Worm (Caenorhabditis elegans) whole organism, mixed stage, embryonic: ENCODE results near the gene C26E1.2.

Experiments
- M03D4.4 ChIP-seq: sonication (generic microtip); optimal IDR thresholded peaks from 2 replicates; lab custom pipeline; 2017; ENCODE audit warnings: mild to moderate bottlenecking, missing genetic modification characterization, missing compliant biosample characterization
- bed-3 ChIP-seq: fragments of 200-800 bp; sonication (Bioruptor generic); optimal IDR thresholded peaks from 3 replicates; lab custom pipeline; 2018; ENCODE audit warnings: mild to moderate bottlenecking, missing genetic modification characterization, moderate library complexity, missing compliant biosample characterization
- ceh-39 ChIP-seq: fragments of 150-350 bp; optimal IDR thresholded peaks from 2 replicates; lab custom pipeline; 2014; ENCODE audit warnings: missing biosample characterization, missing genetic modification characterization
- ceh-43 ChIP-seq: fragments of 200-800 bp; sonication (Bioruptor generic); optimal IDR thresholded peaks from 2 replicates; lab custom pipeline; 2018; ENCODE audit warnings: mild to moderate bottlenecking, missing genetic modification characterization, moderate library complexity, missing compliant biosample characterization
- ceh-83 ChIP-seq: fragments of 200-800 bp; sonication (Bioruptor generic); optimal IDR thresholded peaks from 2 replicates; lab custom pipeline; 2018; ENCODE audit warnings: mild to moderate bottlenecking, missing genetic modification characterization, missing compliant biosample characterization
- ces-1 ChIP-seq: fragments of 150-350 bp; optimal IDR thresholded peaks from 2 replicates; lab custom pipeline; 2014; ENCODE audit warnings: missing biosample characterization, missing genetic modification reagents, missing genetic modification characterization
- cnd-1 ChIP-seq: fragments of 200-800 bp; sonication (Bioruptor generic); optimal IDR thresholded peaks from 2 replicates; lab custom pipeline; 2018; ENCODE audit warnings: mild to moderate bottlenecking, missing genetic modification characterization, missing compliant biosample characterization
- drap-1 ChIP-seq: fragments of 200-800 bp; sonication (Bioruptor generic); optimal IDR thresholded peaks from 3 replicates; lab custom pipeline; 2018; ENCODE audit warnings: mild to moderate bottlenecking, missing genetic modification characterization, missing compliant biosample characterization
- elt-3 ChIP-seq: fragments of 150-350 bp; optimal IDR thresholded peaks from 2 replicates; lab custom pipeline; 2014; ENCODE audit warnings: missing biosample characterization, missing genetic modification characterization
- flh-1 ChIP-seq: fragments of 200-800 bp; sonication (Bioruptor generic); optimal IDR thresholded peaks from 2 replicates; lab custom pipeline; 2018; ENCODE audit warnings: mild to moderate bottlenecking, missing genetic modification characterization, moderate library complexity, missing compliant biosample characterization
- ham-2 ChIP-seq: fragments of 200-800 bp; sonication (Bioruptor generic); optimal IDR thresholded peaks from 2 replicates; lab custom pipeline; 2018; ENCODE audit warnings: mild to moderate bottlenecking, missing genetic modification characterization, missing compliant biosample characterization
- hlh-1 ChIP-seq: fragments of 150-350 bp; optimal IDR thresholded peaks from 2 replicates; lab custom pipeline; 2014; ENCODE audit warnings: missing biosample characterization, missing genetic modification reagents, missing genetic modification characterization
- lin-13 ChIP-seq: fragments of 150-350 bp; optimal IDR thresholded peaks from 2 replicates; lab custom pipeline; 2014; ENCODE audit warnings: missing biosample characterization, missing genetic modification characterization
- lsy-2 ChIP-seq: fragments of 150-350 bp; optimal IDR thresholded peaks from 2 replicates; lab custom pipeline; 2014; ENCODE audit warnings: missing biosample characterization, missing genetic modification characterization
- mep-1 ChIP-seq: fragments of 150-350 bp; optimal IDR thresholded peaks from 2 replicates; lab custom pipeline; 2017; ENCODE audit warnings: missing biosample characterization, missing genetic modification reagents, missing genetic modification characterization, inconsistent platforms
- nhr-12 ChIP-seq: fragments of 150-350 bp; optimal IDR thresholded peaks from 2 replicates; lab custom pipeline; 2014; ENCODE audit warnings: missing biosample characterization, missing genetic modification characterization
- nhr-237 ChIP-seq: fragments of 150-350 bp; optimal IDR thresholded peaks from 2 replicates; lab custom pipeline; 2014; ENCODE audit warnings: missing biosample characterization, missing genetic modification characterization
- nhr-28 ChIP-seq: fragments of 150-350 bp; optimal IDR thresholded peaks from 2 replicates; lab custom pipeline; 2014; ENCODE audit warnings: missing biosample characterization, missing genetic modification characterization
- nhr-76 ChIP-seq: sonication (generic microtip); optimal IDR thresholded peaks from 2 replicates; lab custom pipeline; 2017; ENCODE audit warnings: missing biosample characterization, missing genetic modification characterization
- pha-4 ChIP-seq: fragments of 150-350 bp; optimal IDR thresholded peaks from 2 replicates; lab custom pipeline; 2018; ENCODE audit warnings: missing biosample characterization, missing genetic modification reagents, missing genetic modification characterization
- sem-2 ChIP-seq: fragments of 200-800 bp; sonication (Bioruptor generic); optimal IDR thresholded peaks from 2 replicates; lab custom pipeline; 2018; ENCODE audit warnings: mild to moderate bottlenecking, missing genetic modification characterization, missing compliant biosample characterization
- snpc-4 ChIP-seq: fragments of 150-350 bp; optimal IDR thresholded peaks from 2 replicates; lab custom pipeline; 2014; ENCODE audit warnings: missing biosample characterization, missing genetic modification characterization
- sptf-1 ChIP-seq: sonication (generic microtip); optimal IDR thresholded peaks from 2 replicates; lab custom pipeline; 2017; ENCODE audit warnings: mild to moderate bottlenecking, missing genetic modification characterization, moderate library complexity, missing compliant biosample characterization
- tbx-8 ChIP-seq: fragments of 200-800 bp; sonication (Bioruptor generic); optimal IDR thresholded peaks from 2 replicates; lab custom pipeline; 2018; ENCODE audit warnings: mild to moderate bottlenecking, missing genetic modification characterization, moderate library complexity, missing compliant biosample characterization
- unc-120 ChIP-seq: sonication (generic microtip); optimal IDR thresholded peaks from 2 replicates; lab custom pipeline; 2017; ENCODE audit warnings: missing genetic modification characterization, missing compliant biosample characterization; ENCODE audit not compliant: poor library complexity, severe bottlenecking
- unc-62 ChIP-seq: fragments of 150-350 bp; optimal IDR thresholded peaks from 2 replicates; lab custom pipeline; 2014; ENCODE audit warnings: missing biosample characterization, missing genetic modification reagents, missing genetic modification characterization
- zip-8 ChIP-seq: fragments of 150-350 bp; optimal IDR thresholded peaks from 2 replicates; lab custom pipeline; 2014; ENCODE audit warnings: missing biosample characterization, missing genetic modification characterization
- ztf-11 ChIP-seq: fragments of 150-350 bp; optimal IDR thresholded peaks from 2 replicates; lab custom pipeline; 2014; ENCODE audit warnings: missing biosample characterization, missing genetic modification characterization

Gene C26E1.2

ce11 chrV:13313045-13313623, 8.2 kb downstream of the C26E1.2 start, which contains the start of gene C50B6.3:
TSS of gene C50B6.3 (plus strand) at chrV:13313573.
- TF ChIP-seq sptf-1 (tag; lab: Kevin White, UChicago) = no peak
- no peak for TF ChIP-seq hlh-1 (tag; lab: Kevin White, UChicago)
- peak; percentile 62 for TF ChIP-seq lsy-2 (tag; lab: Kevin White, UChicago)
- TF ChIP-seq unc-120 (tag; lab: Kevin White, UChicago) = no peak
- no peak for TF ChIP-seq nhr-237 (tag; lab: Kevin White, UChicago)
- TF ChIP-seq ceh-39 = peak; percentile 31
- peak; percentile 25 for TF ChIP-seq lin-13 (tag; lab: Kevin White, UChicago)
- no peak for TF ChIP-seq nhr-28 (tag; lab: Kevin White, UChicago)
- no peak for TF ChIP-seq snpc-4 (tag; lab: Kevin White, UChicago)
- no peak for TF ChIP-seq sem-2 (GFP tag; lab: Kevin White, UChicago)
- TF ChIP-seq unc-62 (GFP tag; lab: Kevin White, UChicago) = no peak
- no peak for TF ChIP-seq zip-8 (tag; lab: Kevin White, UChicago)
- TF ChIP-seq pha-4 (tag; lab: Kevin White, UChicago) = peak; percentile 17
- TF ChIP-seq tbx-8 (GFP tag; lab: Kevin White, UChicago) = no peak
- TF ChIP-seq mep-1 = peak; percentile 57
- TF ChIP-seq ztf-11 (tag; lab: Kevin White, UChicago) = no peak
- no peak for TF ChIP-seq nhr-12 (tag; lab: Kevin White, UChicago)

- no peak for TF ChIP-seq ceh-39
Observed at ce11 chrV:13317911-13318502, 13.1 kb downstream of the C26E1.2 start, which contains the start of the genes col-161 and srh-18. TSS of gene col-161 (minus strand) at chrV:13318011. TSS of gene srh-18 (plus strand) at chrV:13318452.

DNA sequence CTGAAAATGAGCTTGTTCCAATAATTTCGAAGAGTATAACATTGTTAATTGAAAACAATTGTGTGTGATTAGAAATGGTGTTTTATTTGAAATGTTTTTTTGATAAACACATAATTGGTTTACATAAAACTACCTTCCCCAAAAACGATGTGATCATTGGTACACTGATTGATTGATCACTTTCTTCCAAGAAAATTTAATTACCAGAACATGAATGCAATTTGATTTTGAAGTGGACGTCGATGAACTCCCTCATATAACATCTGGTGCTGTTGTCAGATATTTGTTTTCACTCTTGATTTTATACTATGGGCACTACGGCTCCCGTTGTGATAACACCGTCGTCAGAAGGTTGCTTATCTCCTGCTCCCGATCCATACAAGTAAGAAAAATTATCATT, 15.7 kb downstream of the C26E1.2 start, which contains the start of gene srh-15:
TSS of gene srh-15 (plus strand) at position 301 of the 400 bp plus-strand sequence.
- no peak for TF ChIP-seq ceh-39
- TF ChIP-seq sptf-1 (tag; lab: Kevin White, UChicago) = no peak
- no peak for TF ChIP-seq flh-1
- no peak for TF ChIP-seq ztf-11 (tag; lab: Kevin White, UChicago)
- TF ChIP-seq cnd-1 (tag; lab: Kevin White, UChicago) = no peak
- no peak for TF ChIP-seq lin-13 (tag; lab: Kevin White, UChicago)
- no peak for TF ChIP-seq hlh-1 (tag; lab: Kevin White, UChicago)
- no peak for TF ChIP-seq ces-1
- TF ChIP-seq pha-4 (tag; lab: Kevin White, UChicago) = no peak
- TF ChIP-seq bed-3 (GFP tag; lab: Kevin White, UChicago) = no peak
- TF ChIP-seq ham-2 (GFP tag; lab: Kevin White, UChicago) = no peak
- TF ChIP-seq ceh-83 = no peak
- TF ChIP-seq nhr-28 (tag; lab: Kevin White, UChicago) = no peak
- no peak for TF ChIP-seq M03D4.4 (tag; lab: Kevin White, UChicago)
- TF ChIP-seq ceh-43 (GFP tag; lab: Kevin White, UChicago) = no peak
- no peak for TF ChIP-seq unc-120 (tag; lab: Kevin White, UChicago)
- no peak for TF ChIP-seq lsy-2 (tag; lab: Kevin White, UChicago)
- no peak for TF ChIP-seq elt-3

ce11 chrV:13324933-13325760, 20.2 kb downstream of the C26E1.2 start, which contains the start of gene C50B6.7:
TSS of gene C50B6.7 (minus strand) at chrV:13324983.
- TF ChIP-seq elt-3 = no peak
- no peak for TF ChIP-seq mep-1
- no peak for TF ChIP-seq snpc-4 (tag; lab: Kevin White, UChicago)
- no peak for TF ChIP-seq ceh-43 (GFP tag; lab: Kevin White, UChicago)
- TF ChIP-seq nhr-76 = no peak

DNA sequence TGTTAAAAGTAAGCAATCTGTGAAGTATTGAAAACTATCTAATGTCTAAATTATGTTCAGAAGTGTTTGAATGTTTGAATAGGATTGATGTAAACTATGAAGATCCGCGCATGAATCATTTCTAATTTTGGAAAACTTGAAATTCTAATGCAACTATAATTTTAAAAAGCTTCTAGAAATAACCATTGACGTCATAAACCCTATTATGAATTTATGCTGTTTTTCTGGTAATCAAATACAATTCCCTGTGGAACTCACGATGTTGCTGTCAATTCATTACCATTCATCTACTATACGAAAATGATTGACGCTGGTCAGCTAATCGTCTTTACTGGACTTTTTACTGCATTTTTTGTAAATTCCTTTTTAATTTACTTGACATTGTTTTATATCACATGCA, 22.5 kb downstream of the C26E1.2 start, which contains the start of gene str-37:
TSS of gene str-37 (plus strand) at position 301 of the 400 bp plus-strand sequence.
- TF ChIP-seq nhr-12 (tag; lab: Kevin White, UChicago) (no peak), M03D4.4 (tag; lab: Kevin White, UChicago) (no peak), nhr-76 (no peak), snpc-4 (tag; lab: Kevin White, UChicago) (no peak), flh-1 (no peak), bed-3 (GFP tag; lab: Kevin White, UChicago) (no peak), unc-120 (tag; lab: Kevin White, UChicago) (no peak), drap-1 (GFP tag; lab: Kevin White, UChicago) (no peak)
